Fruit fly (Drosophila melanogaster) whole organism, embryonic: ENCODE data around the gene Srp9.

Experiments
- Abd-B ChIP-seq: fragments of 200-800 bp; sonication (Bioruptor generic); optimal IDR thresholded peaks from 2 replicates; lab custom pipeline; 2018; ENCODE audit warnings: missing biosample characterization, mild to moderate bottlenecking, missing genetic modification characterization, moderate library complexity
- Adf1 ChIP-seq: fragments of 200-800 bp; sonication (Bioruptor generic); IDR thresholded peaks from 2 replicates; pipeline ENCODE4 v1.3.6; 2022; ENCODE audit warnings: missing biosample characterization, missing genetic modification characterization
- Blimp-1 ChIP-seq: fragments of 200-800 bp; sonication (Bioruptor generic); optimal IDR thresholded peaks from 3 replicates; lab custom pipeline; 2018; ENCODE audit warnings: missing biosample characterization, missing genetic modification characterization, mild to moderate bottlenecking, moderate library complexity, missing genetic modification reagents
- CG10147 ChIP-seq: fragments of 200-800 bp; sonication (Bioruptor generic); optimal IDR thresholded peaks from 2 replicates; lab custom pipeline; 2019; ENCODE audit warnings: missing biosample characterization, mild to moderate bottlenecking, missing genetic modification characterization, moderate library complexity
- CG13287 ChIP-seq: fragments of 200-800 bp; sonication (Bioruptor generic); IDR thresholded peaks from 2 replicates; pipeline ENCODE4 v1.3.6; 2022; ENCODE audit warnings: missing biosample characterization, missing genetic modification characterization; ENCODE audit not compliant: partially characterized antibody
- CG13894 ChIP-seq: fragments of 200-800 bp; sonication (Bioruptor generic); optimal IDR thresholded peaks from 3 replicates; lab custom pipeline; 2018; ENCODE audit warnings: missing biosample characterization, mild to moderate bottlenecking, missing genetic modification characterization, moderate library complexity
- CG15696 ChIP-seq: fragments of 200-800 bp; sonication (Bioruptor generic); optimal IDR thresholded peaks from 2 replicates; lab custom pipeline; 2019; ENCODE audit warnings: missing biosample characterization, mild to moderate bottlenecking, missing genetic modification characterization, moderate library complexity
- CG17361 ChIP-seq: fragments of 200-800 bp; sonication (Bioruptor generic); IDR thresholded peaks from 3 replicates; pipeline ENCODE4 v1.3.6; 2022; ENCODE audit warnings: missing biosample characterization, missing genetic modification characterization
- CG17802 ChIP-seq: fragments of 200-800 bp; sonication (Bioruptor generic); optimal IDR thresholded peaks from 2 replicates; lab custom pipeline; 2018; ENCODE audit warnings: missing biosample characterization, mild to moderate bottlenecking, missing genetic modification characterization, moderate library complexity
- CG17829 ChIP-seq: fragments of 200-800 bp; optimal IDR thresholded peaks from 2 replicates; lab custom pipeline; 2019; ENCODE audit warnings: missing biosample characterization, mild to moderate bottlenecking, missing genetic modification characterization, moderate library complexity
- CG2712 ChIP-seq: fragments of 200-800 bp; optimal IDR thresholded peaks from 3 replicates; lab custom pipeline; 2019; ENCODE audit warnings: missing biosample characterization, mild to moderate bottlenecking, missing genetic modification characterization, moderate library complexity
- CG30403 ChIP-seq: fragments of 200-800 bp; sonication (Bioruptor generic); optimal IDR thresholded peaks from 3 replicates; lab custom pipeline; 2016; ENCODE audit warnings: missing biosample characterization, missing genetic modification characterization
- CG3847 ChIP-seq: fragments of 200-800 bp; sonication (Bioruptor generic); IDR thresholded peaks from 2 replicates; pipeline ENCODE4 v1.3.6; 2022; ENCODE audit warnings: missing biosample characterization, missing genetic modification characterization
- CG43689 ChIP-seq: fragments of 200-800 bp; sonication (Bioruptor generic); IDR thresholded peaks from 2 replicates; pipeline ENCODE4 v1.3.6; 2022; ENCODE audit warnings: missing biosample characterization, missing genetic modification characterization
- CG4820 ChIP-seq: fragments of 200-800 bp; sonication (Bioruptor generic); optimal IDR thresholded peaks from 3 replicates; lab custom pipeline; 2016; ENCODE audit warnings: missing biosample characterization, missing genetic modification characterization
- CG7786 ChIP-seq: fragments of 200-800 bp; sonication (Bioruptor generic); optimal IDR thresholded peaks from 2 replicates; lab custom pipeline; 2016; ENCODE audit warnings: missing biosample characterization, missing genetic modification characterization
- CG7987 ChIP-seq: fragments of 200-800 bp; sonication (Bioruptor generic); optimal IDR thresholded peaks from 2 replicates; lab custom pipeline; 2018; ENCODE audit warnings: missing biosample characterization, mild to moderate bottlenecking, missing genetic modification characterization, moderate library complexity
- CG8924 ChIP-seq: fragments of 200-800 bp; optimal IDR thresholded peaks from 3 replicates; lab custom pipeline; 2019; ENCODE audit warnings: missing biosample characterization, mild to moderate bottlenecking, missing genetic modification characterization, moderate library complexity
- CG9437 ChIP-seq: fragments of 200-800 bp; sonication (Bioruptor generic); optimal IDR thresholded peaks from 2 replicates; lab custom pipeline; 2018; ENCODE audit warnings: missing biosample characterization, mild to moderate bottlenecking, missing genetic modification characterization
- CG9727 ChIP-seq: fragments of 200-800 bp; sonication (Bioruptor generic); optimal IDR thresholded peaks from 3 replicates; lab custom pipeline; 2017; ENCODE audit warnings: missing biosample characterization, mild to moderate bottlenecking, missing genetic modification characterization
- CG9797 ChIP-seq: fragments of 200-800 bp; sonication (Bioruptor generic); optimal IDR thresholded peaks from 3 replicates; lab custom pipeline; 2018; ENCODE audit warnings: missing biosample characterization, mild to moderate bottlenecking, missing genetic modification characterization
- CG9876 ChIP-seq: fragments of 200-800 bp; sonication (Bioruptor generic); optimal IDR thresholded peaks from 2 replicates; lab custom pipeline; 2016; ENCODE audit warnings: missing biosample characterization, missing genetic modification characterization
- CoRest ChIP-seq: fragments of 200-800 bp; sonication (Bioruptor generic); optimal IDR thresholded peaks from 3 replicates; lab custom pipeline; 2018; ENCODE audit warnings: missing biosample characterization, mild to moderate bottlenecking, missing genetic modification characterization, moderate library complexity
- D ChIP-seq, 2 experiments: fragments of 200-800 bp in 1 of 2; fragments of >200 bp in 1 of 2; sonication (Bioruptor generic) in 1 of 2; optimal IDR thresholded peaks; 2 replicates in 1 of 2; 3 replicates in 1 of 2; lab custom pipeline; 2017; ENCODE audit warnings: mild to moderate bottlenecking in 1 of 2, missing biosample characterization in 1 of 2, missing genetic modification characterization in 1 of 2, missing genetic modification reagents in 1 of 2
- Deaf1 ChIP-seq: fragments of 200-800 bp; optimal IDR thresholded peaks from 3 replicates; lab custom pipeline; 2019; ENCODE audit warnings: missing biosample characterization, mild to moderate bottlenecking, missing genetic modification characterization, moderate library complexity
- Eip74EF ChIP-seq, 2 experiments: fragments of 200-800 bp in 1 of 2; fragments of >200 bp in 1 of 2; sonication (Bioruptor generic) in 1 of 2; optimal IDR thresholded peaks; 2 replicates each; lab custom pipeline; 2017 to 2019; ENCODE audit warnings: missing biosample characterization in 2 of 2, missing genetic modification characterization in 2 of 2, mild to moderate bottlenecking in 1 of 2, moderate library complexity in 1 of 2
- Jarid2 ChIP-seq: fragments of 200-800 bp; sonication (Bioruptor generic); optimal IDR thresholded peaks from 3 replicates; lab custom pipeline; 2017; ENCODE audit warnings: mild to moderate bottlenecking, missing biosample characterization, missing genetic modification reagents, missing genetic modification characterization
- MBD-R2 ChIP-seq: fragments of 200-800 bp; sonication (Bioruptor generic); IDR thresholded peaks from 2 replicates; pipeline ENCODE4 v1.3.6; 2022; ENCODE audit warnings: missing biosample characterization, missing genetic modification characterization
- MTF-1 ChIP-seq: fragments of 200-800 bp; sonication (Bioruptor generic); optimal IDR thresholded peaks from 2 replicates; lab custom pipeline; 2018; ENCODE audit warnings: missing biosample characterization, mild to moderate bottlenecking, missing genetic modification characterization, borderline replicate concordance
- Mad ChIP-seq: fragments of 200-800 bp; sonication (Bioruptor generic); optimal IDR thresholded peaks from 2 replicates; lab custom pipeline; 2016; ENCODE audit warnings: missing biosample characterization, missing genetic modification characterization
- NFAT ChIP-seq: fragments of 200-800 bp; sonication (Bioruptor generic); IDR thresholded peaks from 2 replicates; pipeline ENCODE4 v1.3.6; 2022; ENCODE audit warnings: missing biosample characterization, missing genetic modification characterization
- Poxn ChIP-seq: fragments of 200-800 bp; sonication (Bioruptor generic); IDR thresholded peaks from 2 replicates; pipeline ENCODE4 v1.3.6; 2022; ENCODE audit warnings: missing biosample characterization, missing genetic modification characterization
- bbx ChIP-seq: fragments of 200-800 bp; sonication (Bioruptor generic); IDR thresholded peaks from 2 replicates; pipeline ENCODE4 v1.3.6; 2022; ENCODE audit warnings: missing biosample characterization, missing genetic modification characterization; ENCODE audit not compliant: partially characterized antibody
- br ChIP-seq: fragments of >200 bp; optimal IDR thresholded peaks from 2 replicates; lab custom pipeline; 2017
- cas ChIP-seq: fragments of 200-800 bp; sonication (Bioruptor generic); IDR thresholded peaks from 2 replicates; pipeline ENCODE4 v1.3.6; 2022; ENCODE audit warnings: missing biosample characterization, missing genetic modification characterization
- dmrt11E ChIP-seq: fragments of 200-800 bp; sonication (Bioruptor generic); optimal IDR thresholded peaks from 3 replicates; lab custom pipeline; 2018; ENCODE audit warnings: missing biosample characterization, mild to moderate bottlenecking, missing genetic modification characterization, moderate library complexity
- dmrt99B ChIP-seq: fragments of 200-800 bp; sonication (Bioruptor generic); optimal IDR thresholded peaks from 2 replicates; lab custom pipeline; 2018; ENCODE audit warnings: missing biosample characterization, mild to moderate bottlenecking, missing genetic modification characterization, moderate library complexity
- ewg ChIP-seq: fragments of 200-800 bp; sonication (Bioruptor generic); optimal IDR thresholded peaks from 3 replicates; lab custom pipeline; 2017; ENCODE audit warnings: mild to moderate bottlenecking, missing biosample characterization, missing genetic modification reagents, missing genetic modification characterization
- gcm2 ChIP-seq: fragments of 200-800 bp; sonication (Bioruptor generic); optimal IDR thresholded peaks from 2 replicates; lab custom pipeline; 2016; ENCODE audit warnings: missing biosample characterization, missing genetic modification characterization
- gro ChIP-seq: fragments of 200-800 bp; sonication (Bioruptor generic); optimal IDR thresholded peaks from 2 replicates; lab custom pipeline; 2016; ENCODE audit warnings: missing biosample characterization, missing genetic modification characterization
- jigr1 ChIP-seq: fragments of 200-800 bp; sonication (Bioruptor generic); IDR thresholded peaks from 3 replicates; pipeline ENCODE4 v1.3.6; 2022; ENCODE audit warnings: missing biosample characterization, missing genetic modification characterization
- kay ChIP-seq: fragments of 200-800 bp; sonication (Bioruptor generic); optimal IDR thresholded peaks from 2 replicates; lab custom pipeline; 2016; ENCODE audit warnings: missing biosample characterization, missing genetic modification characterization
- knrl ChIP-seq: fragments of 200-800 bp; sonication (Bioruptor generic); IDR thresholded peaks from 3 replicates; pipeline ENCODE4 v1.3.6; 2022; ENCODE audit warnings: missing biosample characterization, missing genetic modification characterization; ENCODE audit not compliant: partially characterized antibody
- lola ChIP-seq, 3 experiments: fragments of >200 bp in 2 of 3; fragments of 200-800 bp in 1 of 3; sonication (Bioruptor generic) in 1 of 3; optimal IDR thresholded peaks; 2 replicates each; lab custom pipeline; 2017 to 2019; ENCODE audit warnings: missing biosample characterization in 3 of 3, missing genetic modification characterization in 3 of 3, mild to moderate bottlenecking in 1 of 3, moderate library complexity in 1 of 3
- org-1 ChIP-seq: fragments of 200-800 bp; sonication (Bioruptor generic); optimal IDR thresholded peaks from 2 replicates; lab custom pipeline; 2017; ENCODE audit warnings: missing biosample characterization, missing genetic modification characterization
- p53 ChIP-seq: fragments of 200-800 bp; sonication (Bioruptor generic); optimal IDR thresholded peaks from 2 replicates; lab custom pipeline; 2016; ENCODE audit warnings: missing biosample characterization, missing genetic modification characterization
- sisA ChIP-seq: fragments of 200-800 bp; sonication (Bioruptor generic); IDR thresholded peaks from 2 replicates; pipeline ENCODE4 v1.3.6; 2022; ENCODE audit warnings: missing biosample characterization, missing genetic modification characterization
- tio ChIP-seq: fragments of 200-800 bp; sonication (Bioruptor generic); optimal IDR thresholded peaks from 2 replicates; lab custom pipeline; 2017; ENCODE audit warnings: missing biosample characterization, missing genetic modification characterization, inconsistent platforms
- trem ChIP-seq: fragments of 200-800 bp; optimal IDR thresholded peaks from 3 replicates; lab custom pipeline; 2019; ENCODE audit warnings: missing biosample characterization, mild to moderate bottlenecking, missing genetic modification characterization, moderate library complexity
- unpg ChIP-seq: fragments of 200-800 bp; sonication (Bioruptor generic); optimal IDR thresholded peaks from 3 replicates; lab custom pipeline; 2018; ENCODE audit warnings: missing biosample characterization, mild to moderate bottlenecking, missing genetic modification characterization, moderate library complexity

The Srp9 gene

DNA sequence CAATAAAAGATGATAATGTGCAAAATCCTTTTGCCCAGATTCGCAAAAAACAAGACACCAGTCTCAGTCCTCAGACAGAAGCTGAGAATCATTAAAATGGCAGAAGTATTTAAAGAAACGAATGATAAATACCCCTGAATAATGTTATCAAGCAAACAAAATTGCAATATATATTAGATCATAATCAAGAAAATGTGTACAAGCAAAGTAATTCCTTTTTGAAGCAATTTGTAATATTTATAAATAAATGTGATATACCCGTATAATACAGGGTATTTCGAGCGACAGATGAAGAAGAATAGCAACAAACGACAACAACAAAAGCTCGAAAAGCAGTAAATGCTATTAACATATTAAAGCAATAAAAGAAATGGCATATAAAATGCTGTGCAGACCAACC, 21.9 kb downstream of the Srp9 start (continued):
- TF ChIP-seq gcm2 (GFP tag; lab: Kevin White, UChicago), result no peak
- no peak for TF ChIP-seq D (optimal IDR thresholded peaks at IDR 0.05; lab: Kevin White, UChicago)
- no peak for TF ChIP-seq D (GFP tag; optimal IDR thresholded peaks at IDR 0.05; lab: Kevin White, UChicago)
- no peak for TF ChIP-seq NFAT (GFP tag; lab: Robert Waterston, UW)
- no peak for TF ChIP-seq CG10147 (GFP tag; lab: Kevin White, UChicago)
- TF ChIP-seq jigr1 (GFP tag; lab: Robert Waterston, UW), result no peak
- TF ChIP-seq CG30403 (GFP tag; lab: Kevin White, UChicago), result peak; percentile 30
- no peak for TF ChIP-seq Adf1 (GFP tag; lab: Robert Waterston, UW)
- TF ChIP-seq CG17361 (GFP tag; lab: Robert Waterston, UW), result 0 out of 3 replicates have a peak, but pooled peaks have one; percentile 45
- TF ChIP-seq p53 (GFP tag; lab: Kevin White, UChicago), result no peak
- no peak for TF ChIP-seq CG15696
- TF ChIP-seq br, result no peak
- TF ChIP-seq Blimp-1 (GFP tag; lab: Kevin White, UChicago), result peak; percentile 45
- no peak for TF ChIP-seq CG7786 (GFP tag; lab: Kevin White, UChicago)
- TF ChIP-seq gro (GFP tag; lab: Kevin White, UChicago), result no peak
- no peak for TF ChIP-seq Eip74EF (GFP tag; optimal IDR thresholded peaks at IDR 0.05; lab: Kevin White, UChicago)
- TF ChIP-seq CG9876 (GFP tag; lab: Kevin White, UChicago), result no peak
- no peak for TF ChIP-seq CG17802 (tag; lab: Kevin White, UChicago)
- no peak for TF ChIP-seq tio (GFP tag; lab: Kevin White, UChicago)
- no peak for TF ChIP-seq CG9797 (GFP tag; lab: Kevin White, UChicago)
- peak; percentile 17 for TF ChIP-seq CG9727 (GFP tag; lab: Kevin White, UChicago)
- peak; percentile 10 for TF ChIP-seq CG17829
- TF ChIP-seq org-1 (GFP tag; lab: Kevin White, UChicago), result no peak
- peak; percentile 58 for TF ChIP-seq CG2712 (tag; lab: Kevin White, UChicago)
- TF ChIP-seq CG4820 (GFP tag; lab: Kevin White, UChicago), result no peak
- no peak for TF ChIP-seq knrl (GFP tag; lab: Robert Waterston, UW)
- TF ChIP-seq Deaf1 (tag; lab: Kevin White, UChicago), result no peak
- no peak for TF ChIP-seq MTF-1 (GFP tag; lab: Kevin White, UChicago)
- no peak for TF ChIP-seq Abd-B (GFP tag; lab: Kevin White, UChicago)
- no peak for TF ChIP-seq Jarid2 (GFP tag; lab: Kevin White, UChicago)
- TF ChIP-seq CG7987 (GFP tag; lab: Kevin White, UChicago), result no peak
- TF ChIP-seq ewg (GFP tag; lab: Kevin White, UChicago), result no peak
- TF ChIP-seq Mad, result no peak
- no peak for TF ChIP-seq cas (GFP tag; lab: Robert Waterston, UW)
- TF ChIP-seq CG9437 (GFP tag; lab: Kevin White, UChicago), result no peak
- TF ChIP-seq bbx (GFP tag; lab: Robert Waterston, UW), result no peak
- peak; percentile 57 for TF ChIP-seq dmrt11E (tag; lab: Kevin White, UChicago)
- TF ChIP-seq trem (tag; lab: Kevin White, UChicago), result peak; percentile 14
- TF ChIP-seq MBD-R2, result no peak
- TF ChIP-seq dmrt99B (tag; lab: Kevin White, UChicago), result peak; percentile 16
- TF ChIP-seq CG8924 (tag; lab: Kevin White, UChicago), result peak; percentile 19
- TF ChIP-seq kay (GFP tag; lab: Kevin White, UChicago), result no peak
- TF ChIP-seq Poxn (GFP tag; lab: Robert Waterston, UW), result no peak
- peak; percentile 22 for TF ChIP-seq unpg (GFP tag; lab: Kevin White, UChicago)
- no peak for TF ChIP-seq sisA
- no peak for TF ChIP-seq CG13894 (tag; lab: Kevin White, UChicago)
- TF ChIP-seq CoRest, result no peak
- TF ChIP-seq lola (GFP tag; optimal IDR thresholded peaks at IDR 0.05; lab: Kevin White, UChicago), result peak in 1 of 3 experiments; percentile 48
- TF ChIP-seq CG43689 (GFP tag; lab: Robert Waterston, UW), result no peak
- no peak for TF ChIP-seq CG3847 (GFP tag; lab: Robert Waterston, UW)
- TF ChIP-seq CG13287 (GFP tag; lab: Robert Waterston, UW), result no peak
